Worm (Caenorhabditis elegans) whole organism, L1 larva: ENCODE measurements around the gene gpc-1.

Experiments used
- C34B4.2 ChIP-seq: sonication (generic microtip); optimal IDR thresholded peaks from 2 replicates; lab custom pipeline; 2017; ENCODE audit warnings: mild to moderate bottlenecking, missing genetic modification characterization, missing compliant biosample characterization
- F16B12.6 ChIP-seq: fragments of 150-350 bp; optimal IDR thresholded peaks from 2 replicates; lab custom pipeline; 2014; ENCODE audit warnings: missing biosample characterization, missing genetic modification characterization
- aly-2 ChIP-seq: fragments of 150-350 bp; optimal IDR thresholded peaks from 2 replicates; lab custom pipeline; 2014; ENCODE audit warnings: missing biosample characterization, missing genetic modification characterization
- ama-1 ChIP-seq: fragments of 150-350 bp; optimal IDR thresholded peaks from 2 replicates; lab custom pipeline; 2014
- blmp-1 ChIP-seq: fragments of 150-350 bp; optimal IDR thresholded peaks from 2 replicates; lab custom pipeline; 2014; ENCODE audit warnings: missing biosample characterization, missing genetic modification characterization
- ceh-63 ChIP-seq: fragments of 200-800 bp; sonication (Bioruptor generic); optimal IDR thresholded peaks from 2 replicates; lab custom pipeline; 2018; ENCODE audit warnings: mild to moderate bottlenecking, missing genetic modification characterization, missing compliant biosample characterization
- ceh-8 ChIP-seq: fragments of 200-800 bp; sonication (Bioruptor generic); optimal IDR thresholded peaks from 2 replicates; lab custom pipeline; 2018; ENCODE audit warnings: mild to moderate bottlenecking, missing genetic modification characterization, moderate library complexity, missing compliant biosample characterization
- ceh-82 ChIP-seq, 3 experiments: fragments of 150-350 bp in 1 of 3; sonication (generic microtip) in 2 of 3; optimal IDR thresholded peaks; 2 replicates each; lab custom pipeline; 2014 to 2017; ENCODE audit warnings: missing biosample characterization in 3 of 3, missing genetic modification characterization in 3 of 3
- ces-1 ChIP-seq: fragments of 150-350 bp; optimal IDR thresholded peaks from 2 replicates; lab custom pipeline; 2014; ENCODE audit warnings: missing biosample characterization, missing genetic modification reagents, missing genetic modification characterization
- dsc-1 ChIP-seq: sonication (generic microtip); optimal IDR thresholded peaks from 2 replicates; lab custom pipeline; 2016; ENCODE audit warnings: mild to moderate bottlenecking, missing genetic modification characterization, missing compliant biosample characterization
- egl-13 ChIP-seq: sonication (generic microtip); optimal IDR thresholded peaks from 2 replicates; lab custom pipeline; 2016; ENCODE audit warnings: missing genotype, missing genetic modification reagents, missing genetic modification characterization, missing compliant biosample characterization
- egl-27 ChIP-seq, 2 experiments: fragments of 150-350 bp in 1 of 2; sonication (generic microtip); optimal IDR thresholded peaks; 3 replicates each; lab custom pipeline; 2017 to 2018; ENCODE audit warnings: missing biosample characterization in 2 of 2, missing genetic modification characterization in 2 of 2, missing genetic modification reagents in 2 of 2
- elt-2 ChIP-seq: sonication (generic microtip); optimal IDR thresholded peaks from 2 replicates; lab custom pipeline; 2016; ENCODE audit warnings: missing genetic modification characterization, mild to moderate bottlenecking, inconsistent platforms, missing compliant biosample characterization, missing genetic modification reagents
- ets-5 ChIP-seq: fragments of 200-800 bp; sonication (Bioruptor generic); IDR thresholded peaks from 2 replicates; pipeline ENCODE4 v1.3.6; 2022; ENCODE audit warnings: missing genetic modification characterization, missing compliant biosample characterization
- fkh-8 ChIP-seq: sonication (generic microtip); optimal IDR thresholded peaks from 2 replicates; lab custom pipeline; 2016; ENCODE audit warnings: mild to moderate bottlenecking, missing genetic modification characterization, missing compliant biosample characterization
- fos-1 ChIP-seq: fragments of 150-350 bp; optimal IDR thresholded peaks from 2 replicates; lab custom pipeline; 2014; ENCODE audit warnings: missing biosample characterization, missing genetic modification characterization
- hlh-17 ChIP-seq: fragments of 200-800 bp; sonication (Bioruptor generic); optimal IDR thresholded peaks from 2 replicates; lab custom pipeline; 2018; ENCODE audit warnings: missing genetic modification characterization, mild to moderate bottlenecking, missing compliant biosample characterization, moderate library complexity, borderline replicate concordance
- hlh-4 ChIP-seq: sonication (generic microtip); optimal IDR thresholded peaks from 2 replicates; lab custom pipeline; 2016; ENCODE audit warnings: mild to moderate bottlenecking, missing genetic modification characterization, missing compliant biosample characterization
- hpl-2 ChIP-seq: fragments of 150-350 bp; optimal IDR thresholded peaks from 2 replicates; lab custom pipeline; 2014; ENCODE audit warnings: missing biosample characterization, missing genetic modification reagents, missing genetic modification characterization
- irx-1 ChIP-seq: sonication (generic microtip); optimal IDR thresholded peaks from 2 replicates; lab custom pipeline; 2016; ENCODE audit warnings: missing genetic modification characterization, missing compliant biosample characterization
- isw-1 ChIP-seq: fragments of 200-800 bp; sonication (Bioruptor generic); IDR thresholded peaks from 2 replicates; pipeline ENCODE4 v1.3.6; 2022; ENCODE audit warnings: missing genetic modification characterization, missing compliant biosample characterization
- jun-1 ChIP-seq: fragments of 150-350 bp; optimal IDR thresholded peaks from 2 replicates; lab custom pipeline; 2014; ENCODE audit warnings: missing biosample characterization, missing genetic modification reagents, missing genetic modification characterization
- lin-13 ChIP-seq: fragments of 150-350 bp; optimal IDR thresholded peaks from 2 replicates; lab custom pipeline; 2014; ENCODE audit warnings: missing biosample characterization, missing genetic modification reagents, missing genetic modification characterization
- lin-14 ChIP-seq: fragments of 200-800 bp; sonication (Bioruptor generic); optimal IDR thresholded peaks from 2 replicates; lab custom pipeline; 2018; ENCODE audit warnings: mild to moderate bottlenecking, missing genetic modification characterization, moderate library complexity, missing compliant biosample characterization
- lin-35 ChIP-seq, 2 experiments: fragments of 150-350 bp; optimal IDR thresholded peaks; 2 replicates each; lab custom pipeline; 2014; ENCODE audit warnings: missing biosample characterization in 2 of 2, missing genetic modification characterization in 2 of 2, missing genetic modification reagents in 2 of 2
- lir-3 ChIP-seq: sonication (generic microtip); optimal IDR thresholded peaks from 2 replicates; lab custom pipeline; 2016; ENCODE audit warnings: mild to moderate bottlenecking, missing genetic modification characterization, moderate library complexity, missing compliant biosample characterization; ENCODE audit not compliant: poor library complexity
- lsy-2 ChIP-seq, 2 experiments: fragments of 150-350 bp; optimal IDR thresholded peaks; 2 replicates each; lab custom pipeline; 2014; ENCODE audit warnings: missing biosample characterization in 2 of 2, missing genetic modification characterization in 2 of 2
- mef-2 ChIP-seq: fragments of 150-350 bp; optimal IDR thresholded peaks from 2 replicates; lab custom pipeline; 2014; ENCODE audit warnings: missing biosample characterization, missing genetic modification characterization
- mep-1 ChIP-seq: fragments of 150-350 bp; optimal IDR thresholded peaks from 2 replicates; lab custom pipeline; 2014; ENCODE audit warnings: missing biosample characterization, missing genetic modification characterization
- nhr-11 ChIP-seq: fragments of 150-350 bp; optimal IDR thresholded peaks from 2 replicates; lab custom pipeline; 2014; ENCODE audit warnings: missing biosample characterization, missing genetic modification characterization
- nhr-20 ChIP-seq: sonication (generic microtip); optimal IDR thresholded peaks from 2 replicates; lab custom pipeline; 2016; ENCODE audit warnings: mild to moderate bottlenecking, missing genetic modification characterization, missing compliant biosample characterization
- nhr-237 ChIP-seq: fragments of 150-350 bp; optimal IDR thresholded peaks from 2 replicates; lab custom pipeline; 2014; ENCODE audit warnings: missing biosample characterization, missing genetic modification characterization
- nhr-28 ChIP-seq: fragments of 150-350 bp; optimal IDR thresholded peaks from 2 replicates; lab custom pipeline; 2014; ENCODE audit warnings: missing biosample characterization, missing genetic modification characterization
- nhr-47 ChIP-seq: sonication (generic microtip); optimal IDR thresholded peaks from 2 replicates; lab custom pipeline; 2016; ENCODE audit warnings: mild to moderate bottlenecking, missing genetic modification characterization, moderate library complexity, missing compliant biosample characterization
- nhr-71 ChIP-seq: sonication (generic microtip); optimal IDR thresholded peaks from 2 replicates; lab custom pipeline; 2016; ENCODE audit warnings: mild to moderate bottlenecking, missing genetic modification characterization, moderate library complexity, missing compliant biosample characterization
- nhr-77 ChIP-seq: fragments of 150-350 bp; optimal IDR thresholded peaks from 2 replicates; lab custom pipeline; 2014; ENCODE audit warnings: missing biosample characterization, missing genetic modification characterization
- nhr-85 ChIP-seq: sonication (generic microtip); peaks from one replicate; lab custom pipeline; 2016; ENCODE audit warnings: missing genetic modification characterization, inconsistent platforms, missing compliant biosample characterization
- nhr-90 ChIP-seq: sonication (generic microtip); optimal IDR thresholded peaks from 2 replicates; lab custom pipeline; 2016; ENCODE audit warnings: mild to moderate bottlenecking, missing genetic modification characterization, missing compliant biosample characterization; ENCODE audit not compliant: poor library complexity
- pax-3 ChIP-seq: fragments of 200-800 bp; sonication (Bioruptor generic); optimal IDR thresholded peaks from 2 replicates; lab custom pipeline; 2018; ENCODE audit warnings: mild to moderate bottlenecking, missing genetic modification characterization, moderate library complexity, missing compliant biosample characterization
- rnt-1 ChIP-seq: sonication (generic microtip); optimal IDR thresholded peaks from 2 replicates; lab custom pipeline; 2016; ENCODE audit warnings: mild to moderate bottlenecking, missing genetic modification characterization, moderate library complexity, missing compliant biosample characterization
- snu-23 ChIP-seq: sonication (generic microtip); optimal IDR thresholded peaks from 2 replicates; lab custom pipeline; 2016; ENCODE audit warnings: missing genetic modification characterization, missing compliant biosample characterization
- sox-4 ChIP-seq: sonication (generic microtip); optimal IDR thresholded peaks from 2 replicates; lab custom pipeline; 2016; ENCODE audit warnings: missing genetic modification characterization, missing compliant biosample characterization
- sptf-1 ChIP-seq: fragments of 150-350 bp; optimal IDR thresholded peaks from 2 replicates; lab custom pipeline; 2014; ENCODE audit warnings: missing biosample characterization, missing genetic modification characterization
- tbx-2 ChIP-seq: sonication (generic microtip); optimal IDR thresholded peaks from 2 replicates; lab custom pipeline; 2016; ENCODE audit warnings: missing genetic modification characterization, missing compliant biosample characterization
- unc-30 ChIP-seq: sonication (generic microtip); optimal IDR thresholded peaks from 2 replicates; lab custom pipeline; 2017; ENCODE audit warnings: missing biosample characterization, missing genetic modification characterization
- zag-1 ChIP-seq: fragments of 150-350 bp; optimal IDR thresholded peaks from 2 replicates; lab custom pipeline; 2014; ENCODE audit warnings: missing biosample characterization, missing genetic modification characterization
- zip-4 ChIP-seq: fragments of 200-800 bp; sonication (Bioruptor generic); optimal IDR thresholded peaks from 2 replicates; lab custom pipeline; 2018; ENCODE audit warnings: mild to moderate bottlenecking, missing genetic modification characterization, moderate library complexity, missing compliant biosample characterization
- ztf-11 ChIP-seq, 2 experiments: sonication (generic microtip); optimal IDR thresholded peaks; 2 replicates each; lab custom pipeline; 2016 to 2017; ENCODE audit warnings: missing genetic modification characterization in 2 of 2, missing biosample characterization in 1 of 2, missing compliant biosample characterization in 1 of 2
- ztf-4 ChIP-seq: fragments of 150-350 bp; optimal IDR thresholded peaks from 2 replicates; lab custom pipeline; 2014; ENCODE audit warnings: missing biosample characterization, missing genetic modification characterization

gpc-1 gene

DNA sequence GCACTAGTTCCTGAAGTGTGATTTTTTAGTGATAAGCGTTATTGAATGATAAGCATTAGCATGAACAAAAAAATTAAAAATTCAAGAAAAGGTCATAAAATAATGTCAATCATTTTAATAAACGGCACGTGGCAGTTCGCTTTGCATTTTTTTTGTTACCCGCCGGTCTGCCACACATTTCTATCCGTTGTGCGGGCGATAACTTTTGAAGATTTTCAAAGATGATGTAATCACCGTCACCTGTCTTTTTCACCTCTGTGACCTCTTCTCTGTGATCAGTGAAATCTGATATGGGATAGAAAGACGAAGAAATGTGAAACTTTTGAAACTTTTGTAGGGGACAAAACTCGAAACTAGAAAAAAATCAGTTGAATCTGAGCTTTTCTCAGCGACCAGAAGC lies 6.9 kb downstream of the gpc-1 start (continued):
- TF ChIP-seq nhr-20 (tag; lab: Kevin White, UChicago) (peak; percentile 74), egl-27 (tag; optimal IDR thresholded peaks at IDR 0.05; lab: Kevin White, UChicago) (no peak), zag-1 (tag; lab: Kevin White, UChicago) (no peak), nhr-28 (tag; lab: Kevin White, UChicago) (no peak), ets-5 (GFP tag; lab: Robert Waterston, UW) (no peak), nhr-237 (tag; lab: Kevin White, UChicago) (no peak), nhr-47 (tag; lab: Kevin White, UChicago) (peak; percentile 40), ceh-82 (tag; optimal IDR thresholded peaks at IDR 0.05; lab: Kevin White, UChicago) (no peak)

DNA sequence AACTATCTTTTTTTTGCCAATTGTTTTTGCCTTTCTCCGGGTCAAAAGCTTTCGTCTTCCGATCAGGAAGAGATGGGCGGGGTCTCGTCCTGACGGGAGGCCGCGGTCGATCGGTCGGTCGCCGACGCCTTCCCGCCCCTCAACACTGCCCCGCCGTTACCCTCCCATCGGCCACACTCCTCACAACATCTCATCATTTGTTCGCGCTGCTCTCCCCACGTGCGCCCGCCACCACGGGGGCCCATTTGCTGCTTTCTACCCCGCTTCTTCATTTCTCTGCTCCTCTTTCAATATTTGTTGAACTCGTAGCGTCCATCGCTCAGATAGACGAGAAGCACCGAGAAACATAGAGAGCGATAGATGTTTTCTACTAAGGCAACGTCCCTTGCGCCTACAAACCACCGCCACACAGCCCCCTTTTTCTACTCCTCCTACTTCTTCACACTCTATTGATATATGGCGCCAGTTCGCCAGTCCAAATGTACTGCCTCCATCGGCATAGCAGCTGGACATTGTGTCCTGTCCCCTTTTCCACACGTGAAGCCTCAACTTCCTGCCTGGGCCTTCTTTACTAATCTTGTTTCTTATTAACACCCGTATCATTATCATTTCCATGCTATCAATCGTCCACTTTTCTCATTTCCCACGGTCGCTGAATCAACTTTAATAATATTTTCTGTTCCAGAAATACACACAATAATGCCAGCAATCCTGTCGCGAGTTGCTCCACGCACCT lies 7.8 kb downstream of the gpc-1 start, which contains the start of gene bcat-1:
bcat-1 (plus strand) TSS at position 686 of the 736 bp plus-strand sequence.
- TF ChIP-seq nhr-77 (tag; lab: Kevin White, UChicago) (peak; percentile 46), ama-1 (lab: Kevin White, UChicago) (peak; percentile 0), nhr-85 (tag; lab: Kevin White, UChicago) (peak; percentile 31), lir-3 (tag; lab: Kevin White, UChicago) (peak; percentile 54), fos-1 (tag; lab: Kevin White, UChicago) (no peak), aly-2 (tag; lab: Kevin White, UChicago) (no peak), nhr-71 (tag; lab: Kevin White, UChicago) (peak; percentile 90), rnt-1 (tag; lab: Kevin White, UChicago) (peak; percentile 83), irx-1 (tag; lab: Kevin White, UChicago) (peak; percentile 33), ztf-11 (tag; optimal IDR thresholded peaks at IDR 0.05; lab: Kevin White, UChicago) (peak in 1 of 2 experiments; percentile 55), ces-1 (GFP tag; lab: Kevin White, UChicago) (no peak), isw-1 (GFP tag; lab: Robert Waterston, UW) (peak; percentile 14; the same call in 1 of the 2 replicates), snu-23 (GFP tag; lab: Kevin White, UChicago) (peak; percentile 68), lin-35 (GFP tag; optimal IDR thresholded peaks at IDR 0.05; lab: Kevin White, UChicago) (peak in 1 of 2 experiments; percentile 21), mef-2 (tag; lab: Kevin White, UChicago) (peak; percentile 55), ceh-63 (GFP tag; lab: Kevin White, UChicago) (no peak), nhr-20 (tag; lab: Kevin White, UChicago) (peak; percentile 71), egl-13 (tag; lab: Kevin White, UChicago) (peak; percentile 62), hlh-4 (tag; lab: Kevin White, UChicago) (no peak), lin-13 (GFP tag; lab: Kevin White, UChicago) (no peak), nhr-90 (tag; lab: Kevin White, UChicago) (peak; percentile 40), nhr-11 (tag; lab: Kevin White, UChicago) (no peak), F16B12.6 (tag; lab: Kevin White, UChicago) (no peak), zip-4 (GFP tag; lab: Kevin White, UChicago) (peak; percentile 35), ceh-8 (GFP tag; lab: Kevin White, UChicago) (peak; percentile 42), elt-2 (peak; percentile 56), lin-14 (GFP tag; lab: Kevin White, UChicago) (peak; percentile 95), dsc-1 (peak; percentile 55), hlh-17 (GFP tag; lab: Kevin White, UChicago) (no peak), blmp-1 (tag; lab: Kevin White, UChicago) (no peak), tbx-2 (tag; lab: Kevin White, UChicago) (peak; percentile 77), pax-3 (peak; percentile 55), sptf-1 (tag; lab: Kevin White, UChicago) (no peak), sox-4 (tag; lab: Kevin White, UChicago) (peak; percentile 25), hpl-2 (GFP tag; lab: Kevin White, UChicago) (no peak), zag-1 (tag; lab: Kevin White, UChicago) (no peak), nhr-237 (tag; lab: Kevin White, UChicago) (no peak), fkh-8 (tag; lab: Kevin White, UChicago) (peak; percentile 89), jun-1 (peak; percentile 56), ztf-4 (peak; percentile 20), lsy-2 (tag; optimal IDR thresholded peaks at IDR 0.05; lab: Kevin White, UChicago) (peak; percentile 55 to 56), unc-30 (tag; lab: Kevin White, UChicago) (no peak), mep-1 (tag; lab: Kevin White, UChicago) (peak; percentile 33), C34B4.2 (tag; lab: Kevin White, UChicago) (no peak)
